Fruit fly (Drosophila melanogaster) whole organism, embryonic: Measurements from ENCODE around the gene ppk30.
A peak's percentile ranks its signal among the peaks of the same experiment; 100 is the strongest.

Source experiments
- Abd-B ChIP-seq: fragments of 200-800 bp; sonication (Bioruptor generic); optimal IDR thresholded peaks from 2 replicates; lab custom pipeline; 2018; ENCODE audit warnings: missing biosample characterization, mild to moderate bottlenecking, missing genetic modification characterization, moderate library complexity
- Adf1 ChIP-seq: fragments of 200-800 bp; sonication (Bioruptor generic); IDR thresholded peaks from 2 replicates; pipeline ENCODE4 v1.3.6; 2022; ENCODE audit warnings: missing biosample characterization, missing genetic modification characterization
- Asciz ChIP-seq: fragments of 200-800 bp; sonication (Bioruptor generic); optimal IDR thresholded peaks from 2 replicates; lab custom pipeline; 2017; ENCODE audit warnings: missing biosample characterization, mild to moderate bottlenecking, missing genetic modification characterization, missing genetic modification reagents
- B-H1 ChIP-seq: fragments of 200-800 bp; sonication (Bioruptor generic); IDR thresholded peaks from 3 replicates; pipeline ENCODE4 v1.3.6; 2022; ENCODE audit warnings: missing biosample characterization, missing genetic modification characterization
- CG10321 ChIP-seq: fragments of 200-800 bp; sonication (Bioruptor generic); IDR thresholded peaks from 2 replicates; pipeline ENCODE4 v1.3.6; 2022; ENCODE audit warnings: missing biosample characterization, missing genetic modification characterization
- CG10431 ChIP-seq: fragments of 200-800 bp; sonication (Bioruptor generic); optimal IDR thresholded peaks from 3 replicates; lab custom pipeline; 2018; ENCODE audit warnings: missing biosample characterization, mild to moderate bottlenecking, missing genetic modification characterization
- CG11695 ChIP-seq: fragments of 200-800 bp; sonication (Bioruptor generic); IDR thresholded peaks from 3 replicates; pipeline ENCODE4 v1.3.6; 2022; ENCODE audit warnings: missing biosample characterization, missing genetic modification characterization
- CG13296 ChIP-seq: fragments of 200-800 bp; sonication (Bioruptor generic); optimal IDR thresholded peaks from 3 replicates; lab custom pipeline; 2018; ENCODE audit warnings: missing biosample characterization, mild to moderate bottlenecking, missing genetic modification characterization
- CG13894 ChIP-seq: fragments of 200-800 bp; sonication (Bioruptor generic); optimal IDR thresholded peaks from 3 replicates; lab custom pipeline; 2018; ENCODE audit warnings: missing biosample characterization, mild to moderate bottlenecking, missing genetic modification characterization, moderate library complexity
- CG15601 ChIP-seq: fragments of 200-800 bp; sonication (Bioruptor generic); optimal IDR thresholded peaks from 3 replicates; lab custom pipeline; 2019; ENCODE audit warnings: missing biosample characterization, mild to moderate bottlenecking, missing genetic modification characterization, moderate library complexity
- CG15696 ChIP-seq: fragments of 200-800 bp; sonication (Bioruptor generic); optimal IDR thresholded peaks from 2 replicates; lab custom pipeline; 2019; ENCODE audit warnings: missing biosample characterization, mild to moderate bottlenecking, missing genetic modification characterization, moderate library complexity
- CG16815 ChIP-seq: fragments of 200-800 bp; sonication (Bioruptor generic); optimal IDR thresholded peaks from 3 replicates; lab custom pipeline; 2017; ENCODE audit warnings: missing biosample characterization, mild to moderate bottlenecking, missing genetic modification characterization
- CG16863 ChIP-seq: fragments of 200-800 bp; sonication (Bioruptor generic); optimal IDR thresholded peaks from 3 replicates; lab custom pipeline; 2016; ENCODE audit warnings: missing biosample characterization, missing genetic modification characterization
- CG17568 ChIP-seq: fragments of 200-800 bp; sonication (Bioruptor generic); optimal IDR thresholded peaks from 2 replicates; lab custom pipeline; 2018; ENCODE audit warnings: missing biosample characterization, mild to moderate bottlenecking, missing genetic modification characterization, moderate library complexity
- CG17612 ChIP-seq: fragments of 200-800 bp; sonication (Bioruptor generic); IDR thresholded peaks from 2 replicates; pipeline ENCODE4 v1.3.6; 2022; ENCODE audit warnings: missing biosample characterization, missing genetic modification characterization
- CG17829 ChIP-seq: fragments of 200-800 bp; optimal IDR thresholded peaks from 2 replicates; lab custom pipeline; 2019; ENCODE audit warnings: missing biosample characterization, mild to moderate bottlenecking, missing genetic modification characterization, moderate library complexity
- CG1832 ChIP-seq: fragments of 200-800 bp; sonication (Bioruptor generic); optimal IDR thresholded peaks from 2 replicates; lab custom pipeline; 2017; ENCODE audit warnings: missing biosample characterization, mild to moderate bottlenecking, missing genetic modification characterization, inconsistent platforms
- CG30403 ChIP-seq: fragments of 200-800 bp; sonication (Bioruptor generic); optimal IDR thresholded peaks from 3 replicates; lab custom pipeline; 2016; ENCODE audit warnings: missing biosample characterization, missing genetic modification characterization
- CG31224 ChIP-seq: fragments of 200-800 bp; sonication (Bioruptor generic); IDR thresholded peaks from 2 replicates; pipeline ENCODE4 v1.3.6; 2022; ENCODE audit warnings: missing biosample characterization, missing genetic modification characterization
- CG32532 ChIP-seq: fragments of 200-800 bp; sonication (Bioruptor generic); IDR thresholded peaks from 2 replicates; pipeline ENCODE4 v1.3.6; 2022; ENCODE audit warnings: missing biosample characterization, missing genetic modification characterization
- CG32767 ChIP-seq: fragments of 200-800 bp; sonication (Bioruptor generic); IDR thresholded peaks from 2 replicates; pipeline ENCODE4 v1.3.6; 2022; ENCODE audit warnings: missing biosample characterization, missing genetic modification characterization
- CG34422 ChIP-seq: fragments of 200-800 bp; sonication (Bioruptor generic); IDR thresholded peaks from 3 replicates; pipeline ENCODE4 v1.3.6; 2022; ENCODE audit warnings: missing biosample characterization, missing genetic modification characterization
- CG4282 ChIP-seq: fragments of 200-800 bp; sonication (Bioruptor generic); optimal IDR thresholded peaks from 2 replicates; lab custom pipeline; 2016; ENCODE audit warnings: missing biosample characterization, missing genetic modification characterization
- CG43689 ChIP-seq: fragments of 200-800 bp; sonication (Bioruptor generic); IDR thresholded peaks from 2 replicates; pipeline ENCODE4 v1.3.6; 2022; ENCODE audit warnings: missing biosample characterization, missing genetic modification characterization
- CG4707 ChIP-seq: fragments of 200-800 bp; sonication (Bioruptor generic); optimal IDR thresholded peaks from 2 replicates; lab custom pipeline; 2018; ENCODE audit warnings: missing biosample characterization, mild to moderate bottlenecking, missing genetic modification characterization, moderate library complexity
- CG6813 ChIP-seq: fragments of 200-800 bp; sonication (Bioruptor generic); optimal IDR thresholded peaks from 2 replicates; lab custom pipeline; 2017; ENCODE audit warnings: missing biosample characterization, missing genetic modification characterization, mild to moderate bottlenecking, moderate library complexity, missing genetic modification reagents
- CG7271 ChIP-seq: fragments of 200-800 bp; sonication (Bioruptor generic); optimal IDR thresholded peaks from 2 replicates; lab custom pipeline; 2018; ENCODE audit warnings: missing biosample characterization, mild to moderate bottlenecking, missing genetic modification characterization, moderate library complexity
- CG7372 ChIP-seq: fragments of 200-800 bp; sonication (Bioruptor generic); IDR thresholded peaks from 2 replicates; pipeline ENCODE4 v1.3.6; 2022; ENCODE audit warnings: missing biosample characterization, missing genetic modification characterization
- CG7745 ChIP-seq: fragments of 200-800 bp; sonication (Bioruptor generic); optimal IDR thresholded peaks from 2 replicates; lab custom pipeline; 2018; ENCODE audit warnings: missing biosample characterization, mild to moderate bottlenecking, missing genetic modification characterization, moderate library complexity
- CG8290 ChIP-seq, 3 experiments: fragments of 200-800 bp; sonication (Bioruptor generic); optimal IDR thresholded peaks; 2 replicates each; lab custom pipeline; 2016 to 2019; ENCODE audit warnings: missing biosample characterization in 3 of 3, missing genetic modification characterization in 3 of 3, mild to moderate bottlenecking in 2 of 3, moderate library complexity in 1 of 3
- CG9437 ChIP-seq: fragments of 200-800 bp; sonication (Bioruptor generic); optimal IDR thresholded peaks from 2 replicates; lab custom pipeline; 2018; ENCODE audit warnings: missing biosample characterization, mild to moderate bottlenecking, missing genetic modification characterization
- CrebB ChIP-seq: fragments of 200-800 bp; sonication (Bioruptor generic); optimal IDR thresholded peaks from 3 replicates; lab custom pipeline; 2018; ENCODE audit warnings: missing biosample characterization, mild to moderate bottlenecking, missing genetic modification characterization
- Drgx ChIP-seq: fragments of 200-800 bp; sonication (Bioruptor generic); IDR thresholded peaks from 2 replicates; pipeline ENCODE4 v1.3.6; 2022; ENCODE audit warnings: missing biosample characterization, missing genetic modification characterization
- Fer2 ChIP-seq: fragments of 200-800 bp; sonication (Bioruptor generic); optimal IDR thresholded peaks from 2 replicates; lab custom pipeline; 2018; ENCODE audit warnings: missing biosample characterization, mild to moderate bottlenecking, missing genetic modification characterization, moderate library complexity
- HHEX ChIP-seq: fragments of 200-800 bp; sonication (Bioruptor generic); optimal IDR thresholded peaks from 3 replicates; lab custom pipeline; 2017; ENCODE audit warnings: missing biosample characterization, mild to moderate bottlenecking, missing genetic modification characterization, missing genetic modification reagents
- Nf-YC ChIP-seq: fragments of 200-800 bp; optimal IDR thresholded peaks from 3 replicates; lab custom pipeline; 2019; ENCODE audit warnings: missing biosample characterization, mild to moderate bottlenecking, missing genetic modification characterization, moderate library complexity
- Xbp1 ChIP-seq: fragments of 200-800 bp; sonication (Bioruptor generic); optimal IDR thresholded peaks from 3 replicates; lab custom pipeline; 2016; ENCODE audit warnings: missing biosample characterization, mild to moderate bottlenecking, missing genetic modification characterization
- br ChIP-seq: fragments of >200 bp; optimal IDR thresholded peaks from 2 replicates; lab custom pipeline; 2017
- eve ChIP-seq, 2 experiments: fragments of >200 bp; optimal IDR thresholded peaks; 2 replicates each; lab custom pipeline; 2017; ENCODE audit warnings: missing biosample characterization in 2 of 2, missing genetic modification characterization in 2 of 2
- fd3F ChIP-seq: fragments of 200-800 bp; sonication (Bioruptor generic); optimal IDR thresholded peaks from 2 replicates; lab custom pipeline; 2018; ENCODE audit warnings: missing biosample characterization, mild to moderate bottlenecking, missing genetic modification characterization, moderate library complexity
- lola ChIP-seq, 3 experiments: fragments of >200 bp in 2 of 3; fragments of 200-800 bp in 1 of 3; sonication (Bioruptor generic) in 1 of 3; optimal IDR thresholded peaks; 2 replicates each; lab custom pipeline; 2017 to 2019; ENCODE audit warnings: missing biosample characterization in 3 of 3, missing genetic modification characterization in 3 of 3, mild to moderate bottlenecking in 1 of 3, moderate library complexity in 1 of 3
- otp ChIP-seq: fragments of 200-800 bp; sonication (Bioruptor generic); IDR thresholded peaks from 3 replicates; pipeline ENCODE4, ENCODE4 v1.3.6; 2022; ENCODE audit warnings: missing biosample characterization, missing genetic modification characterization
- scrt ChIP-seq: fragments of 200-800 bp; sonication (Bioruptor generic); optimal IDR thresholded peaks from 2 replicates; lab custom pipeline; 2018; ENCODE audit warnings: missing biosample characterization, mild to moderate bottlenecking, missing genetic modification characterization, moderate library complexity
- slp2 ChIP-seq: fragments of 200-800 bp; sonication (Bioruptor generic); optimal IDR thresholded peaks from 2 replicates; lab custom pipeline; 2016; ENCODE audit warnings: missing biosample characterization, missing genetic modification characterization
- stwl ChIP-seq: fragments of 200-800 bp; sonication (Bioruptor generic); optimal IDR thresholded peaks from 3 replicates; lab custom pipeline; 2018; ENCODE audit warnings: missing biosample characterization, mild to moderate bottlenecking, missing genetic modification characterization, moderate library complexity
- tio ChIP-seq: fragments of 200-800 bp; sonication (Bioruptor generic); optimal IDR thresholded peaks from 2 replicates; lab custom pipeline; 2017; ENCODE audit warnings: missing biosample characterization, missing genetic modification characterization, inconsistent platforms
- tll ChIP-seq, 2 experiments: fragments of 200-800 bp in 1 of 2; fragments of >200 bp in 1 of 2; sonication (Bioruptor generic) in 1 of 2; optimal IDR thresholded peaks; 2 replicates each; lab custom pipeline; 2017 to 2019; ENCODE audit warnings: missing biosample characterization in 2 of 2, missing genetic modification characterization in 2 of 2, mild to moderate bottlenecking in 1 of 2, moderate library complexity in 1 of 2
- toy ChIP-seq: fragments of 200-800 bp; sonication (Bioruptor generic); IDR thresholded peaks from 2 replicates; pipeline ENCODE4 v1.3.6; 2022; ENCODE audit warnings: missing biosample characterization, missing genetic modification characterization
- wor ChIP-seq: fragments of 200-800 bp; sonication (Bioruptor generic); IDR thresholded peaks from 2 replicates; pipeline ENCODE4 v1.3.6; 2022; ENCODE audit warnings: missing biosample characterization, missing genetic modification characterization

The ppk30 gene

dm6 chr3R:29620712-29621479 lies 48.1 kb upstream of the ppk30 start (continued):
- TF ChIP-seq CG1832 (no peak), CG31224 (GFP tag; lab: Robert Waterston, UW) (0 out of 2 replicates have a peak, but pooled peaks have one; percentile 17), CG7372 (no peak), otp (GFP tag; lab: Robert Waterston, UW) (no peak), CG32767 (GFP tag; lab: Robert Waterston, UW) (no peak), stwl (tag; lab: Kevin White, UChicago) (no peak), CG11695 (GFP tag; lab: Robert Waterston, UW) (no peak), CG32532 (GFP tag; lab: Robert Waterston, UW) (no peak), CG13894 (no peak), B-H1 (GFP tag; lab: Robert Waterston, UW) (no peak), CG13296 (GFP tag; lab: Kevin White, UChicago) (peak; percentile 51), Xbp1 (no peak), tll (GFP tag; optimal IDR thresholded peaks at IDR 0.05; lab: Kevin White, UChicago) (no peak), CG8290 (GFP tag; optimal IDR thresholded peaks at IDR 0.05; lab: Kevin White, UChicago) (no peak), CG8290 (tag; optimal IDR thresholded peaks at IDR 0.05; lab: Kevin White, UChicago) (peak in 1 of 2 experiments; percentile 22), CG16863 (GFP tag; lab: Kevin White, UChicago) (no peak), scrt (GFP tag; lab: Kevin White, UChicago) (no peak), CG15601 (tag; lab: Kevin White, UChicago) (no peak), Nf-YC (tag; lab: Kevin White, UChicago) (peak; percentile 23), lola (GFP tag; optimal IDR thresholded peaks at IDR 0.05; lab: Kevin White, UChicago) (no peak), CG4282 (GFP tag; lab: Kevin White, UChicago) (no peak), tio (GFP tag; lab: Kevin White, UChicago) (no peak), CG7271 (tag; lab: Kevin White, UChicago) (no peak), Fer2 (tag; lab: Kevin White, UChicago) (no peak), CG15696 (tag; lab: Kevin White, UChicago) (no peak), HHEX (GFP tag; lab: Kevin White, UChicago) (peak; percentile 16), CG34422 (no peak), CG9437 (GFP tag; lab: Kevin White, UChicago) (no peak), CG17612 (GFP tag; lab: Robert Waterston, UW) (no peak), CG17829 (tag; lab: Kevin White, UChicago) (no peak), slp2 (GFP tag; lab: Kevin White, UChicago) (no peak), br (no peak), CG7745 (no peak), CG30403 (no peak), CG17568 (GFP tag; lab: Kevin White, UChicago) (no peak), eve (GFP tag; optimal IDR thresholded peaks at IDR 0.05; lab: Kevin White, UChicago) (no peak), CG10321 (GFP tag; lab: Robert Waterston, UW) (no peak), CG4707 (GFP tag; lab: Kevin White, UChicago) (no peak), CG6813 (GFP tag; lab: Kevin White, UChicago) (no peak), toy (GFP tag; lab: Robert Waterston, UW) (no peak), CrebB (no peak), CG10431 (GFP tag; lab: Kevin White, UChicago) (no peak), Abd-B (GFP tag; lab: Kevin White, UChicago) (no peak), CG16815 (GFP tag; lab: Kevin White, UChicago) (no peak), fd3F (GFP tag; lab: Kevin White, UChicago) (no peak), Asciz (GFP tag; lab: Kevin White, UChicago) (no peak), Adf1 (GFP tag; lab: Robert Waterston, UW) (no peak), Drgx (0 out of 2 replicates have a peak, but pooled peaks have one; percentile 11), wor (no peak), CG43689 (no peak)
